Fruit fly (Drosophila melanogaster): Measurements from ENCODE around the gene mtgo.
A peak's percentile ranks its signal among the peaks of the same experiment; 100 is the strongest.

The mtgo gene

DNA sequence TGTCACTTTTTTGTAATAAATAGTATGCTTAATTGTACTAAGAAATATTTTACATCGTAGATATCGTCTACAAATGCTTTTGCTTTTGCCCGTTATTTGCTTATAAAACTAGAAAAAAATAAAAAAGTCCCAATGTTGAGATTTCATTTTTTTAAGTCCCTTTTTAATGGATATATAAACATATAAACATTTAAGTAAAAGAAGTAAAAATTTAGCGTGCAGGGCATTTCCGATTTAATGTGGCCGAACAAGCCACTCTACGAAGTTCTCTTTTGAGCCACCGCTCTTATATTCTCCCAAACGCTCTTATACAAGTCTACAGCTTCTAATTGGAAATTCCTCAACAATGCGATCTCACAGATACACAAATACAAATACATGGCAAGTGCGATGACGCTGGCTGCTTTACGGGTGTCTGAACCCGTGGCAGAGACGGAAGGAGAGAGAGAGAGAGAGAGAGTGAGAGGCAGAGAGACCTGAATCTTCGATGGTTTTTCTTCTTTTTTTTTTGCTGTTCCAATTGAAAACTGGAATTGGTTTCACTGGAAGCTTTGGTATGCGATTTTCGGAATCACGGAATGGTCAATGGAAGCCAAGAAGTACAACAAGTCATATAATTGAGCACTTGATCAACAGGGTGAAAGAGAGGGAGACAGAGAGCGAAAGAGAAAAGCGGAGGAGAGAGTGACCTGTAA, 43.0 kb downstream of the mtgo start (continued):
- no peak for TF ChIP-seq CG6654 (GFP tag; optimal IDR thresholded peaks at IDR 0.05)
- peak in 1 of 2 experiments; percentile 67 for TF ChIP-seq bsh (GFP tag; optimal IDR thresholded peaks at IDR 0.05)
- peak; percentile 98 for TF ChIP-seq sd (tag; optimal IDR thresholded peaks at IDR 0.05)
- TF ChIP-seq chinmo (GFP tag; IDR thresholded peaks at IDR 0.05; ENCODE audit: partially characterized antibody) = peak; percentile 95
- peak; percentile 49 for TF ChIP-seq CG1832 (GFP tag; optimal IDR thresholded peaks at IDR 0.05)
- TF ChIP-seq row (GFP tag; IDR thresholded peaks at IDR 0.05) = peak; percentile 76
- TF ChIP-seq Mes4 (GFP tag; optimal IDR thresholded peaks at IDR 0.05) = no peak
- no peak for TF ChIP-seq emc (GFP tag; optimal IDR thresholded peaks at IDR 0.05)
- peak; percentile 78 for TF ChIP-seq sens (GFP tag)
- TF ChIP-seq Elba2 (GFP tag; optimal IDR thresholded peaks at IDR 0.05) = peak; percentile 53
- TF ChIP-seq corto (GFP tag; optimal IDR thresholded peaks at IDR 0.05) = peak; percentile 47
- TF ChIP-seq zen2 (GFP tag; IDR thresholded peaks at IDR 0.05; ENCODE audit: partially characterized antibody) = peak; percentile 35; the same call in 2 of the 3 replicates
- TF ChIP-seq crol (GFP tag; IDR thresholded peaks at IDR 0.05) = 0 out of 2 replicates have a peak, but pooled peaks have one; percentile 20
- TF ChIP-seq B-H2 (GFP tag; optimal IDR thresholded peaks at IDR 0.05) = no peak
- TF ChIP-seq D19B (GFP tag; optimal IDR thresholded peaks at IDR 0.05) = no peak
- TF ChIP-seq CG15479 (GFP tag; optimal IDR thresholded peaks at IDR 0.05) = no peak
- peak; percentile 32; the same call in 1 of the 2 replicates for TF ChIP-seq CG32772 (GFP tag; IDR thresholded peaks at IDR 0.05)
- TF ChIP-seq cg (GFP tag; optimal IDR thresholded peaks at IDR 0.05) = peak; percentile 85
- peak; percentile 27 for TF ChIP-seq CG10431 (GFP tag; optimal IDR thresholded peaks at IDR 0.05)
- no peak for TF ChIP-seq Hsf (GFP tag; optimal IDR thresholded peaks at IDR 0.05)
- TF ChIP-seq hbn (GFP tag; IDR thresholded peaks at IDR 0.05; ENCODE audit: partially characterized antibody) = 0 out of 2 replicates have a peak, but pooled peaks have one; percentile 29
- TF ChIP-seq CG12769 (tag; optimal IDR thresholded peaks at IDR 0.05) = peak; percentile 22
- peak; percentile 85 for TF ChIP-seq nom (GFP tag; optimal IDR thresholded peaks at IDR 0.05)
- TF ChIP-seq lbe (GFP tag; optimal IDR thresholded peaks at IDR 0.05) = peak; percentile 44
- peak; percentile 89 for TF ChIP-seq CG3163 (GFP tag; optimal IDR thresholded peaks at IDR 0.05)
- no peak for TF ChIP-seq CG18599 (GFP tag; optimal IDR thresholded peaks at IDR 0.05)
- peak; percentile 88 for TF ChIP-seq pros (GFP tag; optimal IDR thresholded peaks at IDR 0.05)
- TF ChIP-seq CG16815 (GFP tag; optimal IDR thresholded peaks at IDR 0.05) = no peak
- peak; percentile 13 for TF ChIP-seq gem (tag; optimal IDR thresholded peaks at IDR 0.05)
- TF ChIP-seq stwl (tag; optimal IDR thresholded peaks at IDR 0.05) = peak; percentile 23
- TF ChIP-seq insv (GFP tag; optimal IDR thresholded peaks at IDR 0.05) = peak; percentile 68 to 92
- TF ChIP-seq Jarid2 (GFP tag; optimal IDR thresholded peaks at IDR 0.05) = peak; percentile 16
- TF ChIP-seq Hr78 (GFP tag; optimal IDR thresholded peaks at IDR 0.05) = peak in 1 of 2 experiments; percentile 14
- peak; percentile 12 for TF ChIP-seq CG17385 (GFP tag; optimal IDR thresholded peaks at IDR 0.05)
- peak; percentile 97 for TF ChIP-seq CG10274 (GFP tag; optimal IDR thresholded peaks at IDR 0.05)
- TF ChIP-seq z (GFP tag; IDR thresholded peaks at IDR 0.05) = peak; percentile 51; the same call in 1 of the 3 replicates
- no peak for TF ChIP-seq trh (GFP tag; optimal IDR thresholded peaks at IDR 0.05)

DNA sequence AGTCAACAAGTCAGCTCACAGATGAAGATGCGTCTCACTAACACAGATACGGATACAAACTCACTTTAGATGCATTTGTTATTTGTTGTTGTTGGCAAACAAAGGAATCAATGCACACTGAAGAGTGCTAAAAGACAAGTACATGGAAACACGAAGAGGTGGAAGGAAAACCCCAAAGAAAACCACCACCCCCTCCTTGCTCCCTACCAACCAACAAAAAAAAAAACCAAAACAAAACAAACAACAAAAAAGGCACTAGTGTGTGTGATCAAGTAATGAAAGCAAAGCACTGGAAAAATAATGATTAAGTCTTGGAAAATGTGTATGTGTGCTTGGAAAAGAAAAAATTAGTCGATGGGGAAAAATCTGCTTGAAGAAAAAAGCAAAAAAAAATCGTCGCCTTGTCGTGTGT, 43.9 kb downstream of the mtgo start:
- TF ChIP-seq cato (GFP tag; optimal IDR thresholded peaks at IDR 0.05; ENCODE audit: borderline replicate concordance) = no peak
- peak in 1 of 2 experiments; percentile 31 for TF ChIP-seq eve (GFP tag; optimal IDR thresholded peaks at IDR 0.05)
- TF ChIP-seq CG11085 (GFP tag; IDR thresholded peaks at IDR 0.05) = no peak
- peak; percentile 74 for TF ChIP-seq sens (GFP tag)
- TF ChIP-seq amos (GFP tag; IDR thresholded peaks at IDR 0.05; ENCODE audit: partially characterized antibody) = no peak
- no peak for TF ChIP-seq CG15269 (tag; optimal IDR thresholded peaks at IDR 0.05)
- TF ChIP-seq CG3838 (GFP tag; optimal IDR thresholded peaks at IDR 0.05) = no peak
- TF ChIP-seq CG17361 (GFP tag; IDR thresholded peaks at IDR 0.05) = no peak
- peak; percentile 9 for TF ChIP-seq stwl (tag; optimal IDR thresholded peaks at IDR 0.05)
- TF ChIP-seq CG3163 (GFP tag; optimal IDR thresholded peaks at IDR 0.05) = peak; percentile 67
- TF ChIP-seq pros (GFP tag; optimal IDR thresholded peaks at IDR 0.05) = peak; percentile 77
- peak; percentile 5 for TF ChIP-seq CG10431 (GFP tag; optimal IDR thresholded peaks at IDR 0.05)
- no peak for TF ChIP-seq CG13775 (GFP tag; optimal IDR thresholded peaks at IDR 0.05)
- TF ChIP-seq CG15479 (GFP tag; optimal IDR thresholded peaks at IDR 0.05) = no peak
- TF ChIP-seq CG4360 (GFP tag; IDR thresholded peaks at IDR 0.05) = peak; percentile 92
- no peak for TF ChIP-seq NfI (GFP tag; optimal IDR thresholded peaks at IDR 0.05)
- no peak for TF ChIP-seq crp (GFP tag; optimal IDR thresholded peaks at IDR 0.05)

Data from whole organism, embryonic.